Worm (Caenorhabditis elegans): ENCODE results near the gene twk-40.

- no peak for TF ChIP-seq ztf-28 (GFP tag; IDR thresholded peaks at IDR 0.05)
- no peak for TF ChIP-seq T26A5.8 (tag; optimal IDR thresholded peaks at IDR 0.05)
- TF ChIP-seq ama-1 (optimal IDR thresholded peaks at IDR 0.05), result no peak
- no peak for TF ChIP-seq ama-1 (GFP tag; optimal IDR thresholded peaks at IDR 0.05)
- TF ChIP-seq B0336.3 (GFP tag; IDR thresholded peaks at IDR 0.05), result no peak
- TF ChIP-seq lin-54 (GFP tag; optimal IDR thresholded peaks at IDR 0.05), result no peak
- no peak for TF ChIP-seq atf-7 (tag; optimal IDR thresholded peaks at IDR 0.05)
- no peak for TF ChIP-seq unc-130 (GFP tag; optimal IDR thresholded peaks at IDR 0.05)
- no peak for TF ChIP-seq lin-35 (GFP tag; optimal IDR thresholded peaks at IDR 0.05)
- TF ChIP-seq rec-8 (tag; optimal IDR thresholded peaks at IDR 0.05), result no peak
- TF ChIP-seq snpc-4 (GFP tag; optimal IDR thresholded peaks at IDR 0.05), result no peak
- TF ChIP-seq snpc-4 (tag; optimal IDR thresholded peaks at IDR 0.05), result no peak
- no peak for TF ChIP-seq ceh-91 (GFP tag; IDR thresholded peaks at IDR 0.05)
Measured at ce11 chrIII:13535735-13536390, 43.6 kb upstream of the twk-40 start.
